Fruit fly (Drosophila melanogaster): ENCODE data around the gene CG42245.

Gene CG42245

DNA sequence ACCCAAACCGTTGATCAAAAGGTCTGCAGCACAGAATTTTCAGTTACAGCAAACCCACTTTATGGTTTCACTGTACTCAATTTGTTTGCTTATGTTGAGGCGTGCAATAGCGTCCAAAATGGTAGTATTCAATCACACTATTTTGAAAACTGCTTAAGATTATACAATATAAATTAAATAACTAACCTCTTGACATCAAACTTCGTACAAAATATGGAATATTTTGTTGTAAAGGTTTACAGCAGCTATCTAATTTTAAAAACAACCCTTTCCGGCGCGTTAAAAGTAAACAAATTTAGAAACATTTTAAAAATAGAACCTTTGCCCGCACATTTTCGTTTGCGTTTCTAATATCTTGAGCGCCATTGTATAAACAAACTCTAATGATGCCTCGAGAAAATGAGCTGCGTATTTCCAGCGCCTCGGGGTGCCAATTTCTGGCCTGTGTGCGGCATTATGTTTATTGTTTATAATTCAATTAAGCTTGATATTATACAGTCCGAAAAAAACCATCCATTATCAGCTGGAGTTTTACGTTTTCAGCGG lies 40.7 kb upstream of the CG42245 start:
- TF ChIP-seq CTCF (optimal IDR thresholded peaks at IDR 0.05) (no peak), CG8478 (optimal IDR thresholded peaks at IDR 0.05) (no peak)

DNA sequence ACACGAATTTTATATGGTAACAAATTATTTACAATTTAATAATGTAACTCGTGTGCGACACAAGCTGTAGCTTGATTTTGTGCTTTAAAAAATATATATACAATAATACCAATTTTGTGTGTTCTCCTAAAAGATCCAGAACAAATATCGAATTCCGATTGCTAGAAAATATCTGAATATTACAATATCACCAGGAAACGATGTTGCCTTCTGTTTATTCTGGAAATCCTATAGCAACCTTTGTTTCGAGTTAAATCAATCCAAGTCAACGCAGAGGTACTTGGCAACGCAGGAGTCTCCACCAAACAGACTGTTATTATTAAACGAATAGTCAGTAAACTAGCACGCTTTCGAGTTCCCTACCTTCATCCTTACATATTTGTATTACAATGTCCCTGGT lies 36.0 kb upstream of the CG42245 start, which contains the start of gene CG16984:
CG16984 (plus strand) TSS at position 301 of the 400 bp plus-strand sequence.
- TF ChIP-seq CTCF (optimal IDR thresholded peaks at IDR 0.05) (no peak), CG8478 (optimal IDR thresholded peaks at IDR 0.05) (no peak)

DNA sequence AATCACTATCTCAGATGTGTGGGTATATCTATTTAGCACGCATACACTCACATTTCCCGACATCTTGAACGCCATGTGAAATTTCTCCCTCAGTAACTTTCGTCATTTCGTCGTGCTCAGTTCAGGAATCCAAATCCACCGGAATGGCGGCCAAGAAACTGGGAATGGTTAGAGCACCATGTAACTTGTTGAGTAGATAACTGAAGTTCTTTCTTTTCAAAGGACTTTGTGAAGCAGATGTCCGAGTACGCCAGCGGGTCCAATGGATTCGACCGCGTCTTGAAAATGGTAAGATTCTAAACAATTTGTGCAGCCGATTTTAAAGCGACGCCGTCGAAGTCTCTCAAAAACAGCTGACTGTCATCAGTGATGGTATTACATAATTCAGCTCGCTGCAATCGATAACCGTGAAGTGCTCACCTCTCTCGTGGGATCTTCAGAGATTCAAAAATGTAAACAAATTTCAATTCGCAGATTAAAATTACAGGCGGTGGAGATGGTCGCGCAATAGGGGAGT lies 32.2 kb upstream of the CG42245 start, which contains the start of the genes CG16985 and CG12182:
CG16985 (plus strand) TSS at position 84 of the 517 bp plus-strand sequence.
CG12182 (minus strand) TSS at position 366 of the 517 bp plus-strand sequence.
- no peak for TF ChIP-seq CG8478 (optimal IDR thresholded peaks at IDR 0.05)
- no peak for TF ChIP-seq CTCF (optimal IDR thresholded peaks at IDR 0.05)

DNA sequence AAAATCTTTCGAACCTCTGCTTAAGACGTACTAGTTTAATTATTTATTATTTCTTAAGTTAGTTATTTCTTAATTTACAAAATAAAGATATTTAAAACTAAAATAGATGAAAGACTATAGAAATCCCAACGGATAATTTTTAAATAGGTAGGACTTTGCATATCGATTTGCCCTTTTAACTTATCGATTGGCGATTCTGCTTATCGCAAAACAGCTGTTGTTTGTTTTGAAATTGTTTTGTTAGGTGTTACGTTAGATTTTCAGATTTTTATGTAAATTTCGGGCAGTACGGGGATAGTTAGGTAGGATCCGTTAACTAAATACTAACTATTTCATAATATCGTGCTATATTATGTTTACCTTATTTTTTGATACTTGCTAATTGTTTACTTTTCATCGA lies 31.4 kb upstream of the CG42245 start, which contains the start of gene CG16986:
CG16986 (plus strand) TSS at position 188 of the 400 bp plus-strand sequence.
- no peak for TF ChIP-seq CG8478 (optimal IDR thresholded peaks at IDR 0.05)
- no peak for TF ChIP-seq CTCF (optimal IDR thresholded peaks at IDR 0.05)

DNA sequence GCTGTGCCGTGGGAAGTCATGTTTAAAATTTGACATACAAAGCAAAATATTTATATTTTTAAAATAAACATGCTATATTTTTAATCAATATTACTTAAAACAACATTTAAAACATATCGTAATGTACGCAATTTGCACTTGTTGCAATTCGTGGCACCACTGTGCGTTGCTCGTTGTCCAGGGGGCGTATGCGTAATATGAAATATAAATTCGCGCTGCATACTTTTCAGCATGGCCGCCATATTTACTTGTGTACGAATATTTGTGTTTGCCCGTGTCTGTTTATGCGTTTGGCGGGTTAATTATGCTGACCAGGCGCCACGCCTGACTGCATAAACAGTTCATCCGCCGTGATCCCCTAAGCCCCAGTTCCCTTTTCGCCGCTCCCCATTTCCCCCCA lies 22.7 kb upstream of the CG42245 start:
- no peak for TF ChIP-seq CTCF (optimal IDR thresholded peaks at IDR 0.05)
- no peak for TF ChIP-seq CG8478 (optimal IDR thresholded peaks at IDR 0.05)

DNA sequence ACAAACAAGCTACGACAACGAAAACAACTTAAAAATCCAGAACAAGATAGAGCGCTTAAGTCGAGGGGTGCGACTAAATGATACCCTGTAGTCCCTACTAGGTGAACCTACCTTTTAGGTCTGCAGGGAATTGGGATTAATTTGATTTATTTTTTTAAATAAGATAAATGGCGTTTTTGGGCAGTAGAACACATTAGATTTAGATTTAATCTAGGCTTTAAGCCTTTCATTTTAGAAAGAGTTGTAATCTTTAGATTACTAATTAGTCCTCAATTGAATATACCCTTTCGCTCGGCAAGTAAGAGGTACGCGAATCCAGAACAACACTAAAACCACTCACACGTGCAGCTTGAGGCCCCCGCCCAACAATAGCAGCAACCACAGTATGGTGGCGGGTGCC lies 17.3 kb upstream of the CG42245 start:
- TF ChIP-seq CG8478 (optimal IDR thresholded peaks at IDR 0.05) = no peak
- TF ChIP-seq CTCF (optimal IDR thresholded peaks at IDR 0.05) = no peak

DNA sequence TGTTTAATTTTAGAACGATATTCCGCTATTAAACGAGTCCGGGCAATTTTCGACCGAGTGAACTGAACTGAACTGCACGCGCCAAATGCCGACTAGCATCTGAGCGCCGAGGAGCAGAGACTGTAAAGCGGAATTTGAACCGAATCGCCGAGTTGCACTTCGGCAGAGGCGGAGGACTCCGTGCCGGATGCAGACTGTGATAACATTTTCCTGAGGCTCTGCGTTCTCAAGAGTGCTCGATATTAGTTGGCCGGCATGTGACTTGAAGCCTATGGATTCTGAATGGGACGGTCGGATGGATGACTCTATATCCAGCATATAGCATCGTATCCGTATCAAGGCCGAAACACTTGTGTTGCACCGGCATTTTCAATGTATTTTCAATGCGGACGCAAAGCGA lies 1.6 kb upstream of the CG42245 start, which contains the start of gene Pxn:
Pxn (minus strand) TSS at position 101 of the 400 bp plus-strand sequence.
- TF ChIP-seq CTCF (optimal IDR thresholded peaks at IDR 0.05) = no peak
- no peak for TF ChIP-seq CG8478 (optimal IDR thresholded peaks at IDR 0.05)

DNA sequence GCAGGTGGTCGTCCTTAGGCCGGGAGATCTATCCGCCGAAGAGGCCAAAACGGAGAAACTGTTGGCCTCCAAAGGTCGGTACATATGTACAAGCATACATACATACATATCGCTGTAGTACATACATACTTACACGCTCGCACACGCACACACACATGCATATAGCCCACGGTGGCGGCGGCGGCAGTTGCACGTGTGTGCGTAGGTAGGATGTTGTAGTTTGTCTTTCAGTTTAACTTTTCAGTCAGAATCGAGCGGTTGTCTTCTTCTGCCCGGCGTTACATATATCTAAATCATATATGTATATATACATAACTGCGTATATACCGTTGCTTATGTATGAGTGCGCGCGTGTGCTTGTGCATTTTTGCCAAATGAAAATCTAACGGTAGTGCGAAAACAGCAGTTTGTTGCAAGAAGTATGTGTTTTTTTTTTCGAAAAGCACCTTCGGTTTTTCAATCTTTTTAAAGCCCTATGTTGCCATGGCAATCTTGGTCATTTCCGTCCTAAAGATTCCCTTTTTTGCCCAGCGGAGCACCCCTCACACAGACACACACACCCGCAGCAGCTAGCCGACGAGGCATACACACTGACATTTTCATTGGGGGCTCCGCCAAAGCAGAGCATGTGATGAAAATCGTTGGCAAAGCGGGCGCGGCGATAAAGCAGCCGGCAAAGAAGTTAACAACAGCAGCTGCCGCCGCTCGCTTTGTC lies 690 bp downstream of the CG42245 start:
- no peak for TF ChIP-seq CG8478 (optimal IDR thresholded peaks at IDR 0.05)
- TF ChIP-seq CTCF (optimal IDR thresholded peaks at IDR 0.05) = no peak

DNA sequence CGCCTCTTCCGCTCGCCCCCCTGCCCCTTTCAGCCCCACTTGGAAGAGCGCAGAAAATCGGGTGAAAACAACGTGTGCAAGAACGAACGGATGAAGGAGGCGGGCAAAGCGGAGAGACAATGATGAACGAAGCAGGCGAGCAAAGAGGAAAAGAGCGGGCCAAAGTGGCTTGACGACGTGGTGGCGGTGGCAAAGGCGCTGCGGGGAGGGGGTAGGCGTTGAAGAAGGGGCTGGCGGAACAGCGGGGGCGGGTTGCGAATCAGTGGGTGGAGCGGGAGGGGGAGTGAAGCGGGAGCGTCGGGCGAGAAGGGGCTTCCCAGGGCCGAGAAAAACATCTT lies 1.2 kb downstream of the CG42245 start:
- TF ChIP-seq CG8478 (optimal IDR thresholded peaks at IDR 0.05) (no peak), CTCF (optimal IDR thresholded peaks at IDR 0.05) (no peak)

DNA sequence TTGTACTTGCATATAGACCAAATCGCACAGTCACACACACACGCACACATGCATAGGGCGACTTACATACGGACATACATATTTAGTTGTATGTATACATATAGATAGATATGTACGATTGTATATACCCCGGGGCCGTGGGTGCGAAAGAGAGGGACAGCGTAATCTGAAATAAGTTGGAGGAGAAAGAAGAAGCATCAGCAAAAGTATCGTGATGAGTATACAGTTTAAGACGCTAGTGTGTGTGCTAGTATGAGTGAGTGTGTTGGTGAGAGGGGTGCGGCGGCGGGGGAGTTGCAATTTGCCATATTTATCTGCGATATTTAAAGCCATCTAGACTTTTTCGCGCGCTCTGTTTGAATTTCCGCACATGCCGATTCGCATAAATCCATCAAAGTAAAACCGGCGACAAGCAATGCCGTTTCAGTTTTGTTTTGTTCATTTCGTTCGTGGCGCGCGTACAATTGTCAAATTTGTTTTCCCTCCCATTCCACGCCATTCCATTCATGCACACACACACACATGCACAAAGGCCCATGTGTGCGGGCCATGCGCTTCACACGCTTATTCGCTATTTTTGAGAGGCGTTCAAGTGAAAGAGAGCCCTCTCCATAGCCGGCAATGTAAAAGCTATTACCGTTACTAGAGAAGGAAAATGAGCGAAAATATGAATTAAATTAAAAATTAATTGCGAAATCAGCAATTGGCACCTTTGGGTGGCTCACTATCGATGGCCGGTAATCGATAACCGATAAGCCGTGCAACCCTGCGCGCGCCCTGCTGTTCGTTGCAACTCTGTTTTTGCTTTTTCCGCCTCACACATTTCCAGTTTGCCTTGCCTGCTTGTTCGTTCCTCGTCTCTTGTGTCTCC lies 3.6 kb downstream of the CG42245 start:
- no peak for TF ChIP-seq CG8478 (optimal IDR thresholded peaks at IDR 0.05)
- TF ChIP-seq CTCF (optimal IDR thresholded peaks at IDR 0.05) = no peak

DNA sequence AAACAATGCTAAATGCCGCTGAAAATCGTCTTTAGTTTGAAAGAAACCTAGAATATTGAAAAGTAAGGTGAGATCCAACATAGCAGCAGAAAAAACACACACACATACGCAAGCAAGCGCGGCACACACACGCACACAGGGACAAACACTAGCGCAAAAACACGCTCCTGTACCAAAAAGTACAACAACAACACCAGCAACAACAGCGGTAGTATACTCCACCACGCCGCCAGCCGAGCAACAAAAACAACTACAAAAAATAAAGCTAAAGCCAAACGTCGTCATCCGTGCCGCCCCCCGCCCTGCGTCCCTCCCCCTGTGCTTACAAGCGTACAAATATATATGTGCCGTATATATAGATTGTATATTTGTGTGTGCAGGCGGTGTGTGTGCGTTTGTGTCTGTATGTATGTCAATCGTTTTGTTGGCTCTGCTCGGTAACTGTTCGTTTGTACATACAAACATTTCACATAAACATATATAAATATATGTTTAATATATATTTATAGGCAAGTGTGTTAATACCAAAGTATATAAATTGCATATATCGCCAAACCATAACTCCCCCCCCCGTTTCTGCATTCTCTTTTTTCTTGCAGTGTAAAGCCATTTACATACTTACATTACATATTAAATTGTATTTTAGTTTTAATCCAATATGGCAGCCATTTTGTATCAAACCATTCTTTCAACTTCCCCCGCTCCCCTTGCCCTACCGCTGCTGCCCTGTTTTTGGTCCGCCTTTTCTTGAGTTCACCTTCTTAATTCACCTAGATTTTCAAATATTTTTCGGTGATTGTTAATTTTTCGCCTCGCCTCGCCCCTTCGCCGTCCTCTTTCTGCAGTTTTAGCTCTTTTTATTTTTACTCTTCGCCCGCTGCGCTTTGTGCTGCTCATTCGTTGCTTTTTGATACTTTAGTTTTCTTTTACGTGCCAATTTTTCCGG lies 4.8 kb downstream of the CG42245 start:
- TF ChIP-seq CTCF (optimal IDR thresholded peaks at IDR 0.05) = no peak
- TF ChIP-seq CG8478 (optimal IDR thresholded peaks at IDR 0.05) = no peak

DNA sequence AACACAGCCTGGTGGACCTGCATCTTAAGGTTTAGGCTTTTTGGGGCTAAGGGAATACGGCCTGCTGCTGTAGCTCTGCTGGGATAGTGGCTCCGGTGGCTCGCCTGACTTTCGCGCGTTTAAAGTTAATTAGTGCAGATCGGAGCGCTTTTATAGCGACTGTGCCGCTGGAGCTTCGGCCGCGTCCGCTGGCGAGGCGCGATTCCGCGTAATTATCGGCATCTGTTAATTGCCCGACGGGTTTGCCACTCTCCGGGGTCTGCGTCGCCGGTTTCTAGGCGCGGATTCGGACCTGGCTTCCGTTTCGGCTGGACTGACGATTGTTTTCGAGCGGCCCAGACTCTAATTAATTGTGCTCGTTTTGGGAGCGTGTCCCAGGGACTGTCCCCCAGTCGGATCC lies 11.8 kb downstream of the CG42245 start, which contains the start of gene CG14949:
CG14949 (minus strand) TSS at position 101 of the 400 bp plus-strand sequence.
- no peak for TF ChIP-seq CTCF (optimal IDR thresholded peaks at IDR 0.05)
- TF ChIP-seq CG8478 (optimal IDR thresholded peaks at IDR 0.05) = no peak

DNA sequence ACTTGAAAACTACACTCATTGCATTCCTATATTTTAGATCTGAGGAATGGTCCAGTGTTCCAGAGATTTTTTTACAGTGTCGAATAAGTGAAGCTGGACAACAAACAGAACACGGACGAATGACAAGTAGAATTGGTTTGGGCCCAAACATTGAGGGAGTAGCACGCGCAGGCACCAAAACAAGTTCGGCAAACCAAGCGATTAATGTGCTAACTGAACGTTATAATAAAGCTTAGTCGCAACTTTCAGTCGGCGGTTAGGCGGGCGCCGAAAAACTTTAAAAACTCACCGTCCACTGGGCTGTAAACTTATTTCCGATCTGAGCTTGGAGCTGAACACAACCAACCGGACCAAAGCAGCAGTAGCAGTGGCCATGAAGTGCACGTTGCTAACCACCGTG lies 13.6 kb downstream of the CG42245 start, which contains the start of gene CG1143:
CG1143 (plus strand) TSS at position 301 of the 400 bp plus-strand sequence.
- no peak for TF ChIP-seq CTCF (optimal IDR thresholded peaks at IDR 0.05)
- no peak for TF ChIP-seq CG8478 (optimal IDR thresholded peaks at IDR 0.05)
